In genomic region chrIII:10989491-10990032, ce11 we compare ENCODE assay signal across 3 worm cellular contexts.
TF ChIP-seq lines count a peak whose summit lies in the region.

No protein-coding gene starts in this region.

TF ChIP-seq in whole organism, L1 larva, 84 proteins besides CTCF, POLR2A, EP300 and RAD21 (continued from another document and continues in another):
- TF ChIP-seq ztf-4 (tag; optimal IDR thresholded peaks at IDR 0.05; lab: Kevin White, UChicago): peak; percentile 97
- peak; percentile 98 for TF ChIP-seq nhr-90 (tag; optimal IDR thresholded peaks at IDR 0.05; lab: Kevin White, UChicago; ENCODE audit: poor library complexity)
- TF ChIP-seq sox-4 (tag; optimal IDR thresholded peaks at IDR 0.05; lab: Kevin White, UChicago): peak; percentile 96
- TF ChIP-seq efl-1 (optimal IDR thresholded peaks at IDR 0.05; lab: Kevin White, UChicago): peak; percentile 91
- peak; percentile 81 to 98 for TF ChIP-seq efl-1 (GFP tag; optimal IDR thresholded peaks at IDR 0.05 in 1 of 2; lab: Kevin White, UChicago)
- TF ChIP-seq sup-37 (GFP tag; optimal IDR thresholded peaks at IDR 0.05; lab: Kevin White, UChicago): peak; percentile 96
- TF ChIP-seq mdl-1 (tag; optimal IDR thresholded peaks at IDR 0.05; lab: Kevin White, UChicago): peak; percentile 68 to 92
- peak; percentile 94 for TF ChIP-seq unc-130 (tag; optimal IDR thresholded peaks at IDR 0.05; lab: Kevin White, UChicago)
- peak; percentile 94 for TF ChIP-seq lsy-2 (tag; optimal IDR thresholded peaks at IDR 0.05; lab: Kevin White, UChicago)
- peak; percentile 11 for TF ChIP-seq unc-62 (GFP tag; optimal IDR thresholded peaks at IDR 0.05; lab: Kevin White, UChicago)
- TF ChIP-seq skn-1 (tag; optimal IDR thresholded peaks at IDR 0.05; lab: Kevin White, UChicago): peak; percentile 91
- TF ChIP-seq isw-1 (GFP tag; IDR thresholded peaks at IDR 0.05; lab: Robert Waterston, UW): peak; percentile 94
- TF ChIP-seq snu-23 (GFP tag; optimal IDR thresholded peaks at IDR 0.05; lab: Kevin White, UChicago): peak; percentile 98
- TF ChIP-seq nhr-76 (tag; optimal IDR thresholded peaks at IDR 0.05; lab: Kevin White, UChicago): peak; percentile 86
- peak; percentile 82 to 90 for TF ChIP-seq lin-35 (GFP tag; optimal IDR thresholded peaks at IDR 0.05; lab: Kevin White, UChicago)
- peak; percentile 91 for TF ChIP-seq lir-3 (tag; optimal IDR thresholded peaks at IDR 0.05; lab: Kevin White, UChicago; ENCODE audit: poor library complexity)
- TF ChIP-seq egl-13 (tag; optimal IDR thresholded peaks at IDR 0.05; lab: Kevin White, UChicago): peak; percentile 98
- peak; percentile 96 for TF ChIP-seq tbx-2 (tag; optimal IDR thresholded peaks at IDR 0.05; lab: Kevin White, UChicago)
- TF ChIP-seq vab-15 (tag; optimal IDR thresholded peaks at IDR 0.05; lab: Kevin White, UChicago): peak; percentile 86
- peak; percentile 96 for TF ChIP-seq ceh-88 (GFP tag; IDR thresholded peaks at IDR 0.05; lab: Robert Waterston, UW)
- TF ChIP-seq lin-13 (GFP tag; optimal IDR thresholded peaks at IDR 0.05; lab: Kevin White, UChicago): peak; percentile 93
- TF ChIP-seq swsn-7 (tag; optimal IDR thresholded peaks at IDR 0.05; lab: Kevin White, UChicago): peak; percentile 98
- peak; percentile 97 for TF ChIP-seq unc-86 (tag; optimal IDR thresholded peaks at IDR 0.05; lab: Kevin White, UChicago)
- TF ChIP-seq ceh-82 (tag; optimal IDR thresholded peaks at IDR 0.05; lab: Kevin White, UChicago): peak; percentile 96 to 98 (median 96)
- peak; percentile 77 for TF ChIP-seq fkh-4 (tag; optimal IDR thresholded peaks at IDR 0.05; lab: Kevin White, UChicago; ENCODE audit: borderline replicate concordance)
- peak; percentile 94 for TF ChIP-seq grh-1 (GFP tag; IDR thresholded peaks at IDR 0.05; lab: Robert Waterston, UW)
- peak; percentile 99 for TF ChIP-seq dsc-1 (tag; optimal IDR thresholded peaks at IDR 0.05; lab: Kevin White, UChicago)
- peak; percentile 1 for TF ChIP-seq pqm-1 (tag; optimal IDR thresholded peaks at IDR 0.05; lab: Kevin White, UChicago)
- TF ChIP-seq nhr-84 (tag; optimal IDR thresholded peaks at IDR 0.05; lab: Kevin White, UChicago): peak; percentile 76
- peak; percentile 91 for TF ChIP-seq hpl-2 (GFP tag; optimal IDR thresholded peaks at IDR 0.05; lab: Kevin White, UChicago)
- no peak for TF ChIP-seq ets-5 (GFP tag; IDR thresholded peaks at IDR 0.05; lab: Robert Waterston, UW)
- TF ChIP-seq elt-2 (tag; optimal IDR thresholded peaks at IDR 0.05; lab: Kevin White, UChicago): peak; percentile 79
- TF ChIP-seq ztf-11 (tag; optimal IDR thresholded peaks at IDR 0.05; lab: Kevin White, UChicago): peak in 1 of 2 experiments; percentile 95
- TF ChIP-seq unc-98 (GFP tag; IDR thresholded peaks at IDR 0.05; lab: Robert Waterston, UW): peak; percentile 88
- peak; percentile 95 for TF ChIP-seq xbp-1 (tag; optimal IDR thresholded peaks at IDR 0.05; lab: Kevin White, UChicago)
- TF ChIP-seq hlh-17 (GFP tag; optimal IDR thresholded peaks at IDR 0.05; lab: Kevin White, UChicago; ENCODE audit: borderline replicate concordance): no peak
- peak; percentile 92 for TF ChIP-seq fos-1 (tag; optimal IDR thresholded peaks at IDR 0.05; lab: Kevin White, UChicago)
- peak; percentile 100 for TF ChIP-seq snpc-4 (tag; optimal IDR thresholded peaks at IDR 0.05; lab: Kevin White, UChicago)
- peak; percentile 99 for TF ChIP-seq nhr-47 (tag; optimal IDR thresholded peaks at IDR 0.05; lab: Kevin White, UChicago)
- no peak for TF ChIP-seq alr-1 (tag; optimal IDR thresholded peaks at IDR 0.05; lab: Kevin White, UChicago; ENCODE audit: borderline replicate concordance)
- TF ChIP-seq pax-3 (tag; optimal IDR thresholded peaks at IDR 0.05; lab: Kevin White, UChicago): peak; percentile 96
- peak; percentile 62 for TF ChIP-seq nhr-12 (tag; optimal IDR thresholded peaks at IDR 0.05; lab: Kevin White, UChicago)

TF ChIP-seq in whole organism, L3 larva, 47 proteins besides CTCF, POLR2A, EP300 and RAD21 (continued from another document):
- TF ChIP-seq hmg-11 (tag; optimal IDR thresholded peaks at IDR 0.05; lab: Kevin White, UChicago) (peak; percentile 100), egl-27 (tag; optimal IDR thresholded peaks at IDR 0.05; lab: Kevin White, UChicago) (peak; percentile 77), sea-2 (GFP tag; optimal IDR thresholded peaks at IDR 0.05; lab: Kevin White, UChicago) (peak; percentile 92), fkh-10 (GFP tag; optimal IDR thresholded peaks at IDR 0.05; lab: Kevin White, UChicago) (peak; percentile 50), nhr-76 (tag; optimal IDR thresholded peaks at IDR 0.05; lab: Kevin White, UChicago) (no peak), ceh-28 (tag; optimal IDR thresholded peaks at IDR 0.05; lab: Kevin White, UChicago) (peak; percentile 88), nhr-77 (tag; optimal IDR thresholded peaks at IDR 0.05; lab: Kevin White, UChicago) (peak; percentile 87), nhr-67 (tag; optimal IDR thresholded peaks at IDR 0.05; lab: Kevin White, UChicago) (peak; percentile 31), nhr-28 (tag; optimal IDR thresholded peaks at IDR 0.05; lab: Kevin White, UChicago) (no peak), nhr-12 (tag; optimal IDR thresholded peaks at IDR 0.05; lab: Kevin White, UChicago) (no peak), daf-12 (tag; optimal IDR thresholded peaks at IDR 0.05; lab: Kevin White, UChicago) (no peak), elt-2 (tag; optimal IDR thresholded peaks at IDR 0.05; lab: Kevin White, UChicago) (peak; percentile 68), mml-1 (tag; optimal IDR thresholded peaks at IDR 0.05; lab: Kevin White, UChicago) (peak; percentile 33), ceh-9 (tag; optimal IDR thresholded peaks at IDR 0.05; lab: Kevin White, UChicago) (no peak), lin-39 (tag; optimal IDR thresholded peaks at IDR 0.05; lab: Kevin White, UChicago) (peak; percentile 92), mdl-1 (tag; optimal IDR thresholded peaks at IDR 0.05; lab: Kevin White, UChicago) (peak; percentile 52), pha-4 (tag; optimal IDR thresholded peaks at IDR 0.05; lab: Kevin White, UChicago) (peak; percentile 94), R02D3.7 (tag; optimal IDR thresholded peaks at IDR 0.05; lab: Kevin White, UChicago) (peak; percentile 86), ama-1 (optimal IDR thresholded peaks at IDR 0.05; lab: Kevin White, UChicago) (peak; percentile 26), ceh-16 (tag; optimal IDR thresholded peaks at IDR 0.05; lab: Kevin White, UChicago) (peak; percentile 57), jun-1 (tag; optimal IDR thresholded peaks at IDR 0.05; lab: Kevin White, UChicago) (peak; percentile 89), ztf-4 (tag; optimal IDR thresholded peaks at IDR 0.05; lab: Kevin White, UChicago) (peak; percentile 87), lin-15B (tag; optimal IDR thresholded peaks at IDR 0.05; lab: Kevin White, UChicago) (peak; percentile 69), unc-39 (tag; optimal IDR thresholded peaks at IDR 0.05; lab: Kevin White, UChicago) (peak; percentile 67), tbx-2 (tag; optimal IDR thresholded peaks at IDR 0.05; lab: Kevin White, UChicago) (peak; percentile 95), elt-3 (tag; optimal IDR thresholded peaks at IDR 0.05; lab: Kevin White, UChicago) (peak in 1 of 3 experiments; percentile 88), eor-1 (tag; optimal IDR thresholded peaks at IDR 0.05; lab: Kevin White, UChicago) (no peak), nhr-237 (tag; optimal IDR thresholded peaks at IDR 0.05; lab: Kevin White, UChicago) (peak; percentile 37), nhr-23 (tag; optimal IDR thresholded peaks at IDR 0.05; lab: Kevin White, UChicago) (peak; percentile 95)

TF ChIP-seq in whole organism, young adult, 124 proteins besides CTCF, POLR2A, EP300 and RAD21 (continued from another document and continues in another):
- TF ChIP-seq efl-1 (GFP tag; optimal IDR thresholded peaks at IDR 0.05; lab: Kevin White, UChicago) (no peak), sptf-2 (GFP tag; optimal IDR thresholded peaks at IDR 0.05; lab: Kevin White, UChicago) (peak; percentile 94), dpl-1 (GFP tag; optimal IDR thresholded peaks at IDR 0.05; lab: Kevin White, UChicago) (peak; percentile 44), die-1 (tag; optimal IDR thresholded peaks at IDR 0.05; lab: Kevin White, UChicago) (peak; percentile 97), C06A6.2 (GFP tag; conservative IDR thresholded peaks at IDR 0.05; lab: Robert Waterston, UW) (peak; percentile 92), chd-7 (tag; optimal IDR thresholded peaks at IDR 0.05; lab: Kevin White, UChicago) (peak; percentile 97), ZK185.1 (tag; optimal IDR thresholded peaks at IDR 0.05; lab: Kevin White, UChicago; ENCODE audit: poor library complexity, severe bottlenecking) (peak; percentile 96), ceh-100 (GFP tag; IDR thresholded peaks at IDR 0.05; lab: Robert Waterston, UW) (peak; percentile 89), attf-6 (GFP tag; IDR thresholded peaks at IDR 0.05; lab: Robert Waterston, UW) (peak; percentile 82), nfyb-1 (GFP tag; IDR thresholded peaks at IDR 0.05; lab: Robert Waterston, UW) (peak; percentile 98), D2030.7 (GFP tag; IDR thresholded peaks at IDR 0.05; lab: Robert Waterston, UW) (peak; percentile 89), F22D6.2 (tag; optimal IDR thresholded peaks at IDR 0.05; lab: Kevin White, UChicago) (peak; percentile 84), B0019.2 (GFP tag; conservative IDR thresholded peaks at IDR 0.05; lab: Robert Waterston, UW) (peak; percentile 65; the same call in 1 of the 2 replicates), F49E8.2 (tag; optimal IDR thresholded peaks at IDR 0.05; lab: Kevin White, UChicago; ENCODE audit: insufficient read depth) (peak; percentile 78), pbrm-1 (GFP tag; IDR thresholded peaks at IDR 0.05; lab: Robert Waterston, UW) (peak; percentile 92), lin-54 (GFP tag; optimal IDR thresholded peaks at IDR 0.05; lab: Kevin White, UChicago) (peak; percentile 90), lin-40 (tag; optimal IDR thresholded peaks at IDR 0.05; lab: Kevin White, UChicago) (peak; percentile 98), nhr-27 (tag; optimal IDR thresholded peaks at IDR 0.05; lab: Kevin White, UChicago) (peak; percentile 88), him-1 (tag; optimal IDR thresholded peaks at IDR 0.05; lab: Kevin White, UChicago) (peak; percentile 95), mxl-1 (tag; optimal IDR thresholded peaks at IDR 0.05; lab: Kevin White, UChicago) (peak; percentile 97), K12H6.12 (tag; optimal IDR thresholded peaks at IDR 0.05; lab: Kevin White, UChicago) (peak; percentile 96), let-607 (tag; optimal IDR thresholded peaks at IDR 0.05; lab: Kevin White, UChicago) (peak; percentile 84 to 89), tlf-1 (GFP tag; optimal IDR thresholded peaks at IDR 0.05; lab: Kevin White, UChicago) (peak; percentile 91), egl-44 (GFP tag; IDR thresholded peaks at IDR 0.05; lab: Robert Waterston, UW) (peak; percentile 97), ztf-26 (tag; optimal IDR thresholded peaks at IDR 0.05; lab: Kevin White, UChicago) (peak; percentile 95), F33H1.4 (GFP tag; IDR thresholded peaks at IDR 0.05; lab: Robert Waterston, UW) (peak; percentile 68), T26A5.8 (tag; optimal IDR thresholded peaks at IDR 0.05; lab: Kevin White, UChicago) (peak; percentile 95), unc-62 (GFP tag; optimal IDR thresholded peaks at IDR 0.05; lab: Kevin White, UChicago) (no peak), lir-1 (GFP tag; conservative IDR thresholded peaks at IDR 0.05; lab: Robert Waterston, UW) (peak; percentile 90), F10E7.11 (tag; optimal IDR thresholded peaks at IDR 0.05; lab: Kevin White, UChicago) (peak; percentile 95), F23B12.7 (tag; optimal IDR thresholded peaks at IDR 0.05; lab: Kevin White, UChicago; ENCODE audit: insufficient read depth) (peak; percentile 90), rec-8 (tag; optimal IDR thresholded peaks at IDR 0.05; lab: Kevin White, UChicago) (peak; percentile 95 to 97), F57C9.4 (tag; optimal IDR thresholded peaks at IDR 0.05; lab: Kevin White, UChicago) (peak; percentile 76), madf-3 (GFP tag; IDR thresholded peaks at IDR 0.05; lab: Robert Waterston, UW) (peak; percentile 88), athp-1 (tag; optimal IDR thresholded peaks at IDR 0.05; lab: Kevin White, UChicago) (peak; percentile 94), akir-1 (GFP tag; optimal IDR thresholded peaks at IDR 0.05; lab: Kevin White, UChicago) (peak; percentile 88), ceh-91 (GFP tag; IDR thresholded peaks at IDR 0.05; lab: Robert Waterston, UW) (peak; percentile 48), K11D2.4 (GFP tag; IDR thresholded peaks at IDR 0.05; lab: Robert Waterston, UW) (peak; percentile 95), F37B4.10 (GFP tag; IDR thresholded peaks at IDR 0.05; lab: Robert Waterston, UW) (peak; percentile 89; the same call in 1 of the 2 replicates), T07F8.4 (tag; optimal IDR thresholded peaks at IDR 0.05; lab: Kevin White, UChicago) (peak; percentile 92), nfya-2 (GFP tag; IDR thresholded peaks at IDR 0.05; lab: Robert Waterston, UW) (peak; percentile 79; the same call in 1 of the 2 replicates), madf-10 (tag; optimal IDR thresholded peaks at IDR 0.05; lab: Kevin White, UChicago) (peak; percentile 92), dpff-1 (tag; optimal IDR thresholded peaks at IDR 0.05; lab: Kevin White, UChicago) (peak; percentile 94), cebp-2 (GFP tag; IDR thresholded peaks at IDR 0.05; lab: Robert Waterston, UW) (peak; percentile 96), mes-4 (tag; optimal IDR thresholded peaks at IDR 0.05; lab: Kevin White, UChicago) (peak; percentile 90), aptf-2 (GFP tag; conservative IDR thresholded peaks at IDR 0.05; lab: Robert Waterston, UW) (peak; percentile 71), mcd-1 (GFP tag; IDR thresholded peaks at IDR 0.05; lab: Robert Waterston, UW) (peak; percentile 95), fkh-3 (tag; optimal IDR thresholded peaks at IDR 0.05; lab: Kevin White, UChicago) (peak; percentile 93), hsf-1 (GFP tag; IDR thresholded peaks at IDR 0.05; lab: Robert Waterston, UW) (peak; percentile 79), nfya-1 (tag; optimal IDR thresholded peaks at IDR 0.05; lab: Kevin White, UChicago; ENCODE audit: borderline replicate concordance, insufficient read depth) (no peak), B0261.1 (tag; optimal IDR thresholded peaks at IDR 0.05; lab: Kevin White, UChicago) (peak; percentile 85), Y53G8AR.9 (GFP tag; conservative IDR thresholded peaks at IDR 0.05; lab: Robert Waterston, UW) (peak; percentile 92), lsy-27 (tag; optimal IDR thresholded peaks at IDR 0.05; lab: Kevin White, UChicago; ENCODE audit: borderline replicate concordance, insufficient read depth) (peak; percentile 84), B0035.1 (tag; optimal IDR thresholded peaks at IDR 0.05; lab: Kevin White, UChicago) (peak; percentile 90), nhr-80 (tag; optimal IDR thresholded peaks at IDR 0.05; lab: Kevin White, UChicago) (peak; percentile 50), hmg-20 (GFP tag; IDR thresholded peaks at IDR 0.05; lab: Robert Waterston, UW) (peak; percentile 94), cebp-1 (GFP tag; IDR thresholded peaks at IDR 0.05; lab: Robert Waterston, UW) (peak; percentile 99), cebp-1 (tag; optimal IDR thresholded peaks at IDR 0.05; lab: Kevin White, UChicago) (peak; percentile 100), hmg-1.2 (GFP tag; IDR thresholded peaks at IDR 0.05; lab: Robert Waterston, UW) (peak; percentile 96), lin-35 (GFP tag; optimal IDR thresholded peaks at IDR 0.05; lab: Kevin White, UChicago) (peak in 2 of 3 experiments; percentile 65 to 93), ztf-25 (GFP tag; IDR thresholded peaks at IDR 0.05; lab: Robert Waterston, UW) (peak; percentile 97), somi-1 (GFP tag; optimal IDR thresholded peaks at IDR 0.05; lab: Kevin White, UChicago) (peak; percentile 92), let-526 (GFP tag; IDR thresholded peaks at IDR 0.05; lab: Robert Waterston, UW) (peak; percentile 93), dox-1 (GFP tag; IDR thresholded peaks at IDR 0.05; lab: Robert Waterston, UW) (peak; percentile 97), nhr-179 (tag; optimal IDR thresholded peaks at IDR 0.05; lab: Kevin White, UChicago) (peak; percentile 80), egrh-3 (GFP tag; IDR thresholded peaks at IDR 0.05; lab: Robert Waterston, UW) (peak; percentile 85), C17E4.6 (GFP tag; IDR thresholded peaks at IDR 0.05; lab: Robert Waterston, UW) (peak; percentile 91)
